Worm (Caenorhabditis elegans): ENCODE results near the gene rpm-1.

DNA sequence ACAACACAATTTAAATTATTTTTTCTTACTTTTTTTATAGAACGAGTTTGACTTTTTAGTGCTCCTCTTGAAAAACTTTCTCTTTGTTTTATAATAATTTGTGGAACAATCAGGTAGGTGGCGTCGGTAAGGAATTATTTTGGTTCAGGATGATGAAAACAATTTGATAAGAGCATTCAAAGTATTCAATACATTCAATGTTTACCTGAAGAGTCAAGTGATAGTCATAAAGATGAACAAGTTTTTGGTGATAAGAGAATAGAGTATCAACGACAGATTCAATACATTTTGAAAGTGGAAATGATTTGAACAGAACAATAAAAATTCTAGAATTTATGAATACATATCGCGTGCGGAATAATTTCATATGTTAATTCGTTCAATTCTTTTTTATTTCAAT is 52.3 kb downstream of the rpm-1 start:
- TF ChIP-seq ztf-11 (tag; optimal IDR thresholded peaks at IDR 0.05) = no peak
- no peak for TF ChIP-seq ama-1 (optimal IDR thresholded peaks at IDR 0.05)
- no peak for TF ChIP-seq jun-1 (tag; optimal IDR thresholded peaks at IDR 0.05)
- TF ChIP-seq lsy-2 (tag; optimal IDR thresholded peaks at IDR 0.05) = no peak
- TF ChIP-seq rbr-2 (tag; optimal IDR thresholded peaks at IDR 0.05) = no peak
- TF ChIP-seq ceh-32 (tag; optimal IDR thresholded peaks at IDR 0.05; ENCODE audit: poor library complexity) = no peak
- TF ChIP-seq skn-1 (tag; optimal IDR thresholded peaks at IDR 0.05) = no peak

Measured in whole organism, L4 larva.